Fruit fly (Drosophila melanogaster): ENCODE results near the gene CG43348.

Gene CG43348

DNA sequence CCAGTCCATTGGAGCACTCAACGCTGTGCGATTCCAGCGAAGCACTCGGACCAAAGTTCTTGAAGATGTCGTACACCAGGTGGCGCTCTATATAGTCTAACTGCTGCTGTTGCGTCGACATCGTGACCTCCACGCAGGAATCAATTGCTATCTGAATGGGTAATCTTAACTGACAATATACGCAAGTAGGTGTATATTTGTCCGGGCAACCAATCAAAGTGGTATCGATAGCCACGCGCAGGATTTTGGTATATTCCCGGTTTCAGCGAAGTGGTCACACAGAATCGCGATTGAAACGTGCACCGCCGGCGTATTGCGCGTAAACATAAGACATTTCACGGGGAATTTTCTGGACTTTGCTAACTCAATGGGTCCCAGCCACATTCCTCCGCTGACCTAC lies 15.4 kb upstream of the CG43348 start, which contains the start of the genes CG5126 and Tgt (continued):
- TF ChIP-seq al (GFP tag; IDR thresholded peaks at IDR 0.05) (no peak), CG18476 (GFP tag; optimal IDR thresholded peaks at IDR 0.05) (no peak), sisA (GFP tag; IDR thresholded peaks at IDR 0.05) (no peak), Jarid2 (GFP tag; optimal IDR thresholded peaks at IDR 0.05) (no peak), stwl (tag; optimal IDR thresholded peaks at IDR 0.05) (peak; percentile 31), CG14441 (GFP tag; IDR thresholded peaks at IDR 0.05) (no peak), CG13424 (tag; optimal IDR thresholded peaks at IDR 0.05) (no peak), CG1024 (GFP tag; IDR thresholded peaks at IDR 0.05) (no peak), klu (GFP tag; IDR thresholded peaks at IDR 0.05) (no peak), Eip74EF (GFP tag; optimal IDR thresholded peaks at IDR 0.05) (no peak), CG30020 (tag; optimal IDR thresholded peaks at IDR 0.05) (no peak), gro (GFP tag; optimal IDR thresholded peaks at IDR 0.05) (no peak), CG4404 (GFP tag; IDR thresholded peaks at IDR 0.05) (no peak), Tbp (GFP tag; optimal IDR thresholded peaks at IDR 0.05) (no peak), CG10274 (GFP tag; optimal IDR thresholded peaks at IDR 0.05) (no peak), Atf6 (GFP tag; IDR thresholded peaks at IDR 0.05) (no peak), CG2202 (tag; optimal IDR thresholded peaks at IDR 0.05) (no peak), CG9797 (GFP tag; optimal IDR thresholded peaks at IDR 0.05) (peak; percentile 63), CG4854 (GFP tag; optimal IDR thresholded peaks at IDR 0.05) (no peak), Hr51 (GFP tag; optimal IDR thresholded peaks at IDR 0.05) (no peak), CG1832 (GFP tag; optimal IDR thresholded peaks at IDR 0.05) (no peak), CG1603 (tag; optimal IDR thresholded peaks at IDR 0.05) (no peak), ERR (GFP tag; optimal IDR thresholded peaks at IDR 0.05) (peak; percentile 9), amos (GFP tag; IDR thresholded peaks at IDR 0.05; ENCODE audit: partially characterized antibody) (peak; percentile 67; the same call in 1 of the 2 replicates), CG10431 (GFP tag; optimal IDR thresholded peaks at IDR 0.05) (no peak), Usf (GFP tag; optimal IDR thresholded peaks at IDR 0.05) (no peak), CG7357 (GFP tag; IDR thresholded peaks at IDR 0.05) (no peak), CG11456 (GFP tag; IDR thresholded peaks at IDR 0.05) (no peak), CG3995 (GFP tag; optimal IDR thresholded peaks at IDR 0.05) (peak; percentile 89), CG9437 (GFP tag; optimal IDR thresholded peaks at IDR 0.05) (no peak), corto (GFP tag; optimal IDR thresholded peaks at IDR 0.05) (no peak), Ets97D (GFP tag; optimal IDR thresholded peaks at IDR 0.05) (no peak), CG43689 (GFP tag; IDR thresholded peaks at IDR 0.05) (no peak), btn (GFP tag; optimal IDR thresholded peaks at IDR 0.05) (no peak), sna (GFP tag; IDR thresholded peaks at IDR 0.05; ENCODE audit: partially characterized antibody) (peak; percentile 44; the same call in 1 of the 2 replicates), caup (GFP tag; optimal IDR thresholded peaks at IDR 0.05; ENCODE audit: severe bottlenecking) (no peak), chif (GFP tag; optimal IDR thresholded peaks at IDR 0.05) (no peak), Pdp1 (GFP tag; optimal IDR thresholded peaks at IDR 0.05) (no peak), CG15514 (GFP tag; optimal IDR thresholded peaks at IDR 0.05) (peak; percentile 79), ato (GFP tag; IDR thresholded peaks at IDR 0.05; ENCODE audit: partially characterized antibody) (peak; percentile 5; the same call in 1 of the 2 replicates), Dref (GFP tag; IDR thresholded peaks at IDR 0.05) (peak; percentile 69), Doc3 (GFP tag; IDR thresholded peaks at IDR 0.05; ENCODE audit: partially characterized antibody) (0 out of 3 replicates have a peak, but pooled peaks have one; percentile 36), CG15073 (GFP tag; optimal IDR thresholded peaks at IDR 0.05) (no peak), cato (GFP tag; optimal IDR thresholded peaks at IDR 0.05; ENCODE audit: borderline replicate concordance) (no peak), sima (GFP tag; optimal IDR thresholded peaks at IDR 0.05) (no peak), CG7987 (GFP tag; optimal IDR thresholded peaks at IDR 0.05) (no peak), CG3838 (GFP tag; optimal IDR thresholded peaks at IDR 0.05) (no peak), grau (tag; optimal IDR thresholded peaks at IDR 0.05) (no peak), CG17186 (GFP tag; optimal IDR thresholded peaks at IDR 0.05) (peak; percentile 45), CG1233 (GFP tag; optimal IDR thresholded peaks at IDR 0.05) (no peak)

Measured in whole organism, embryonic.